Worm (Caenorhabditis elegans) whole organism, L1 larva: ENCODE data around the gene C34B4.2.

Experiments used
- C04F5.9 ChIP-seq: sonication (generic microtip); optimal IDR thresholded peaks from 2 replicates; lab custom pipeline; 2016; ENCODE audit warnings: missing genetic modification characterization, missing compliant biosample characterization
- Y116A8C.19 ChIP-seq: sonication (generic microtip); optimal IDR thresholded peaks from 2 replicates; lab custom pipeline; 2016; ENCODE audit warnings: missing compliant biosample characterization, missing genetic modification characterization, borderline replicate concordance
- aha-1 ChIP-seq: fragments of 150-350 bp; optimal IDR thresholded peaks from 2 replicates; lab custom pipeline; 2014; ENCODE audit warnings: missing biosample characterization, missing genetic modification characterization
- alr-1 ChIP-seq: fragments of 200-800 bp; sonication (Bioruptor generic); optimal IDR thresholded peaks from 2 replicates; lab custom pipeline; 2018; ENCODE audit warnings: borderline replicate concordance, mild to moderate bottlenecking, missing genetic modification characterization, missing compliant biosample characterization
- aly-2 ChIP-seq: fragments of 150-350 bp; optimal IDR thresholded peaks from 2 replicates; lab custom pipeline; 2014; ENCODE audit warnings: missing biosample characterization, missing genetic modification characterization
- ama-1 ChIP-seq: fragments of 150-350 bp; optimal IDR thresholded peaks from 2 replicates; lab custom pipeline; 2014
- ceh-8 ChIP-seq: fragments of 200-800 bp; sonication (Bioruptor generic); optimal IDR thresholded peaks from 2 replicates; lab custom pipeline; 2018; ENCODE audit warnings: mild to moderate bottlenecking, missing genetic modification characterization, moderate library complexity, missing compliant biosample characterization
- ceh-88 ChIP-seq: fragments of 200-800 bp; sonication (Bioruptor generic); IDR thresholded peaks from 2 replicates; pipeline ENCODE4 v1.3.6; 2022; ENCODE audit warnings: missing genetic modification characterization, missing compliant biosample characterization
- efl-1 ChIP-seq, 4 experiments: fragments of 150-350 bp; optimal IDR thresholded peaks in 3 of 4; peaks in 1 of 4; 1 replicate in 1 of 4; 2 replicates in 3 of 4; lab custom pipeline; 2014; ENCODE audit warnings: missing biosample characterization in 2 of 4, missing genetic modification characterization in 2 of 4, missing genetic modification reagents in 2 of 4
- efl-3 ChIP-seq: fragments of 200-800 bp; sonication (Bioruptor generic); optimal IDR thresholded peaks from 2 replicates; lab custom pipeline; 2018; ENCODE audit warnings: mild to moderate bottlenecking, missing genetic modification characterization, missing compliant biosample characterization
- elt-2 ChIP-seq: sonication (generic microtip); optimal IDR thresholded peaks from 2 replicates; lab custom pipeline; 2016; ENCODE audit warnings: missing genetic modification characterization, mild to moderate bottlenecking, inconsistent platforms, missing compliant biosample characterization, missing genetic modification reagents
- fkh-4 ChIP-seq: sonication (generic microtip); optimal IDR thresholded peaks from 2 replicates; lab custom pipeline; 2016; ENCODE audit warnings: missing compliant biosample characterization, missing genetic modification characterization, borderline replicate concordance
- fkh-8 ChIP-seq: sonication (generic microtip); optimal IDR thresholded peaks from 2 replicates; lab custom pipeline; 2016; ENCODE audit warnings: mild to moderate bottlenecking, missing genetic modification characterization, missing compliant biosample characterization
- fos-1 ChIP-seq: fragments of 150-350 bp; optimal IDR thresholded peaks from 2 replicates; lab custom pipeline; 2014; ENCODE audit warnings: missing biosample characterization, missing genetic modification characterization
- hlh-17 ChIP-seq: fragments of 200-800 bp; sonication (Bioruptor generic); optimal IDR thresholded peaks from 2 replicates; lab custom pipeline; 2018; ENCODE audit warnings: missing genetic modification characterization, mild to moderate bottlenecking, missing compliant biosample characterization, moderate library complexity, borderline replicate concordance
- hlh-4 ChIP-seq: sonication (generic microtip); optimal IDR thresholded peaks from 2 replicates; lab custom pipeline; 2016; ENCODE audit warnings: mild to moderate bottlenecking, missing genetic modification characterization, missing compliant biosample characterization
- jun-1 ChIP-seq: fragments of 150-350 bp; optimal IDR thresholded peaks from 2 replicates; lab custom pipeline; 2014; ENCODE audit warnings: missing biosample characterization, missing genetic modification reagents, missing genetic modification characterization
- lin-14 ChIP-seq: fragments of 200-800 bp; sonication (Bioruptor generic); optimal IDR thresholded peaks from 2 replicates; lab custom pipeline; 2018; ENCODE audit warnings: mild to moderate bottlenecking, missing genetic modification characterization, moderate library complexity, missing compliant biosample characterization
- lin-15B ChIP-seq: fragments of 150-350 bp; sonication (generic microtip); optimal IDR thresholded peaks from 3 replicates; lab custom pipeline; 2014; ENCODE audit warnings: missing biosample characterization, missing genetic modification characterization
- lin-39 ChIP-seq: fragments of 150-350 bp; optimal IDR thresholded peaks from 2 replicates; lab custom pipeline; 2014; ENCODE audit warnings: missing biosample characterization, missing genetic modification reagents, missing genetic modification characterization
- lsy-2 ChIP-seq, 2 experiments: fragments of 150-350 bp; optimal IDR thresholded peaks; 2 replicates each; lab custom pipeline; 2014; ENCODE audit warnings: missing biosample characterization in 2 of 2, missing genetic modification characterization in 2 of 2
- mef-2 ChIP-seq: fragments of 150-350 bp; optimal IDR thresholded peaks from 2 replicates; lab custom pipeline; 2014; ENCODE audit warnings: missing biosample characterization, missing genetic modification characterization
- nhr-12 ChIP-seq: sonication (generic microtip); optimal IDR thresholded peaks from 2 replicates; lab custom pipeline; 2017; ENCODE audit warnings: missing biosample characterization, missing genetic modification characterization
- nhr-19 ChIP-seq: fragments of 200-800 bp; sonication (Bioruptor generic); conservative IDR thresholded peaks from 2 replicates; pipeline ENCODE4 v1.3.6; 2022; ENCODE audit warnings: missing genetic modification characterization, missing compliant biosample characterization
- nhr-20 ChIP-seq: sonication (generic microtip); optimal IDR thresholded peaks from 2 replicates; lab custom pipeline; 2016; ENCODE audit warnings: mild to moderate bottlenecking, missing genetic modification characterization, missing compliant biosample characterization
- nhr-237 ChIP-seq: fragments of 150-350 bp; optimal IDR thresholded peaks from 2 replicates; lab custom pipeline; 2014; ENCODE audit warnings: missing biosample characterization, missing genetic modification characterization
- nhr-84 ChIP-seq: sonication (generic microtip); optimal IDR thresholded peaks from 2 replicates; lab custom pipeline; 2017; ENCODE audit warnings: missing biosample characterization, missing genetic modification characterization
- pax-3 ChIP-seq: fragments of 200-800 bp; sonication (Bioruptor generic); optimal IDR thresholded peaks from 2 replicates; lab custom pipeline; 2018; ENCODE audit warnings: mild to moderate bottlenecking, missing genetic modification characterization, moderate library complexity, missing compliant biosample characterization
- pqm-1 ChIP-seq: sonication (generic microtip); optimal IDR thresholded peaks from 3 replicates; lab custom pipeline; 2017; ENCODE audit warnings: missing biosample characterization, missing genetic modification characterization
- snpc-4 ChIP-seq: fragments of 150-350 bp; optimal IDR thresholded peaks from 2 replicates; lab custom pipeline; 2014; ENCODE audit warnings: missing biosample characterization, missing genetic modification characterization
- snu-23 ChIP-seq: sonication (generic microtip); optimal IDR thresholded peaks from 2 replicates; lab custom pipeline; 2016; ENCODE audit warnings: missing genetic modification characterization, missing compliant biosample characterization
- sox-4 ChIP-seq: sonication (generic microtip); optimal IDR thresholded peaks from 2 replicates; lab custom pipeline; 2016; ENCODE audit warnings: missing genetic modification characterization, missing compliant biosample characterization
- sptf-1 ChIP-seq: fragments of 150-350 bp; optimal IDR thresholded peaks from 2 replicates; lab custom pipeline; 2014; ENCODE audit warnings: missing biosample characterization, missing genetic modification characterization
- tbx-2 ChIP-seq: sonication (generic microtip); optimal IDR thresholded peaks from 2 replicates; lab custom pipeline; 2016; ENCODE audit warnings: missing genetic modification characterization, missing compliant biosample characterization
- tlp-1 ChIP-seq: fragments of 150-350 bp; optimal IDR thresholded peaks from 2 replicates; lab custom pipeline; 2014; ENCODE audit warnings: missing biosample characterization, missing genetic modification characterization
- unc-130 ChIP-seq: fragments of 150-350 bp; optimal IDR thresholded peaks from 2 replicates; lab custom pipeline; 2017; ENCODE audit warnings: missing biosample characterization, missing genetic modification characterization, inconsistent platforms
- unc-62 ChIP-seq: fragments of 150-350 bp; optimal IDR thresholded peaks from 2 replicates; lab custom pipeline; 2014; ENCODE audit warnings: missing biosample characterization, missing genetic modification reagents, missing genetic modification characterization
- vab-15 ChIP-seq: sonication (generic microtip); optimal IDR thresholded peaks from 2 replicates; lab custom pipeline; 2017; ENCODE audit warnings: missing genotype, mild to moderate bottlenecking, missing genetic modification characterization, missing compliant biosample characterization
- xbp-1 ChIP-seq: sonication (generic microtip); optimal IDR thresholded peaks from 2 replicates; lab custom pipeline; 2016; ENCODE audit warnings: missing genetic modification characterization, missing compliant biosample characterization
- zag-1 ChIP-seq: fragments of 150-350 bp; optimal IDR thresholded peaks from 2 replicates; lab custom pipeline; 2014; ENCODE audit warnings: missing biosample characterization, missing genetic modification characterization
- ztf-11 ChIP-seq, 2 experiments: sonication (generic microtip); optimal IDR thresholded peaks; 2 replicates each; lab custom pipeline; 2016 to 2017; ENCODE audit warnings: missing genetic modification characterization in 2 of 2, missing biosample characterization in 1 of 2, missing compliant biosample characterization in 1 of 2
- ztf-4 ChIP-seq: fragments of 150-350 bp; optimal IDR thresholded peaks from 2 replicates; lab custom pipeline; 2014; ENCODE audit warnings: missing biosample characterization, missing genetic modification characterization

The C34B4.2 gene

ce11 chrV:13082442-13083126 lies at the start of gene C34B4.2 (continued):
- TF ChIP-seq fos-1 (tag; lab: Kevin White, UChicago) (no peak), C04F5.9 (tag; lab: Kevin White, UChicago) (no peak), nhr-20 (tag; lab: Kevin White, UChicago) (peak; percentile 83), fkh-4 (tag; lab: Kevin White, UChicago) (no peak), sptf-1 (tag; lab: Kevin White, UChicago) (no peak), lin-15B (no peak), nhr-12 (no peak), ceh-8 (no peak), unc-130 (peak; percentile 39), fkh-8 (tag; lab: Kevin White, UChicago) (peak; percentile 8), lin-39 (peak; percentile 71), hlh-4 (tag; lab: Kevin White, UChicago) (no peak), snu-23 (GFP tag; lab: Kevin White, UChicago) (peak; percentile 68), aly-2 (tag; lab: Kevin White, UChicago) (peak; percentile 14), pax-3 (tag; lab: Kevin White, UChicago) (peak; percentile 84), elt-2 (tag; lab: Kevin White, UChicago) (peak; percentile 76), aha-1 (tag; lab: Kevin White, UChicago) (peak; percentile 92), tlp-1 (tag; lab: Kevin White, UChicago) (no peak), alr-1 (tag; lab: Kevin White, UChicago) (no peak), hlh-17 (GFP tag; lab: Kevin White, UChicago) (no peak), lin-14 (peak; percentile 90), ceh-88 (GFP tag; lab: Robert Waterston, UW) (no peak; the same call in 1 of the 2 replicates), zag-1 (no peak), lsy-2 (tag; optimal IDR thresholded peaks at IDR 0.05; lab: Kevin White, UChicago) (peak; percentile 24 to 68), efl-3 (GFP tag; lab: Kevin White, UChicago) (no peak), efl-1 (optimal IDR thresholded peaks at IDR 0.05; lab: Kevin White, UChicago) (peak; percentile 29 to 55), efl-1 (GFP tag; optimal IDR thresholded peaks at IDR 0.05 in 1 of 2; lab: Kevin White, UChicago) (peak in 1 of 2 experiments; percentile 48), nhr-84 (tag; lab: Kevin White, UChicago) (no peak), Y116A8C.19 (tag; lab: Kevin White, UChicago) (no peak), sox-4 (tag; lab: Kevin White, UChicago) (peak; percentile 32), vab-15 (no peak), mef-2 (tag; lab: Kevin White, UChicago) (peak; percentile 22), ama-1 (no peak)

- TF ChIP-seq ztf-11 (tag; optimal IDR thresholded peaks at IDR 0.05; lab: Kevin White, UChicago), result no peak
- TF ChIP-seq tbx-2 (tag; lab: Kevin White, UChicago), result no peak
- no peak for TF ChIP-seq pax-3 (tag; lab: Kevin White, UChicago)
- TF ChIP-seq vab-15, result no peak
- no peak for TF ChIP-seq snpc-4 (tag; lab: Kevin White, UChicago)
- no peak for TF ChIP-seq ztf-4 (tag; lab: Kevin White, UChicago)
- TF ChIP-seq sptf-1 (tag; lab: Kevin White, UChicago), result no peak
- TF ChIP-seq, all 84 proteins: peak for 0
Measured at ce11 chrV:13033223-13033622, 49.6 kb upstream of the C34B4.2 start, which contains the start of gene W07G4.1. Gene W07G4.1, plus strand, starts transcription at chrV:13033523.

- TF ChIP-seq hlh-17 (GFP tag; lab: Kevin White, UChicago) (no peak), nhr-19 (no peak), fos-1 (tag; lab: Kevin White, UChicago) (no peak), sptf-1 (tag; lab: Kevin White, UChicago) (no peak), unc-62 (GFP tag; lab: Kevin White, UChicago) (no peak), xbp-1 (tag; lab: Kevin White, UChicago) (no peak), pqm-1 (tag; lab: Kevin White, UChicago) (no peak), ceh-88 (GFP tag; lab: Robert Waterston, UW) (no peak), efl-3 (GFP tag; lab: Kevin White, UChicago) (no peak), jun-1 (tag; lab: Kevin White, UChicago) (no peak), nhr-237 (tag; lab: Kevin White, UChicago) (no peak), nhr-20 (tag; lab: Kevin White, UChicago) (no peak), ceh-8 (no peak)
- TF ChIP-seq, all 84 proteins: peak for 0
Measured at ce11 chrV:13034604-13035003, 48.3 kb upstream of the C34B4.2 start, which contains the start of gene W07G4.7. Gene W07G4.7, minus strand, starts transcription at chrV:13034704.
